Fruit fly (Drosophila melanogaster): ENCODE measurements around the gene CG9150.

DNA sequence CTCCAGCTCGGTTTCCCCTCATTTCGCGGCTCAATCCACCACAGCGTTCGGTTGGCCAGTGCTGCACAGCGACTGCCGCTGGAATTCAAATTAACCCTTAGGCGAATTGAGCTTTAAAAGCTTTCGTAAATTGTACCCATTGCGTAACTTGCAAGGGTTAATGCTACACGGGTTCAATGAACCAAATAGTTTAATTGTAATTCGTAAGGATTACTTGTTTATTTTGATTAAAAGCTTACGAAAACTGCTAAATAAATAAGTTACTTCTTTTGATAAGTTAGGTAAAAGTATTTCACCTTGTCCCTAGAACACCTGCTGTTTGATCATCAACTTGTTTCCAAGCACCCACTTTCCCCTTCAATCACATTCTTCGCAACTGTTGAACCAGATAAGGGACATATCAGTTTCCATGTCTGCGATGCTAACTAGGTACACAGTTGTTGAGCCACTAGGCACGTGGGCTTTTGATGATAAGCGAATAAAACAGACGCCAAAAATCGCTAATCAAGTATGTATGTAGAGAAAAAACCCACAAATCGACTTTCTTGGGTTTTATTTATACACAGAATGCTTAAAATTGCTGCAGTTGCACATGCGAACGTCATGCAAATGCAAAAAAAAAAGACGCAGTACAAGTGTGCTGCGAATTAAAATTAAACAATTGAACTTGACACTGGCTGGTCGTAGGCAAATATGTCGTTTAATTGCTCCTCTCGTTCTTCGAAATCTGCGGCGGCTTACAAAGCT is 22.2 kb downstream of the CG9150 start, which contains the start of gene Pfas:
- TF ChIP-seq cyc (GFP tag; optimal IDR thresholded peaks at IDR 0.05) (peak; percentile 52), CG6854 (GFP tag; optimal IDR thresholded peaks at IDR 0.05) (peak; percentile 26), CG8119 (GFP tag; IDR thresholded peaks at IDR 0.05) (no peak), spab (GFP tag; optimal IDR thresholded peaks at IDR 0.05) (no peak), ss (GFP tag; optimal IDR thresholded peaks at IDR 0.05) (peak in 1 of 2 experiments; percentile 43), fd85E (GFP tag; optimal IDR thresholded peaks at IDR 0.05) (no peak)

Measured in whole organism, prepupa.